Worm (Caenorhabditis elegans) whole organism, L4 larva: Measurements from ENCODE around the gene F19G12.9.
A peak's percentile ranks its signal among the peaks of the same experiment; 100 is the strongest.

Experiments used
- F26F4.8 ChIP-seq: fragments of 200-800 bp; sonication (Bioruptor generic); conservative IDR thresholded peaks from 2 replicates; pipeline ENCODE4 v1.3.6; 2022; ENCODE audit warnings: missing genetic modification characterization, missing compliant biosample characterization
- F49E8.2 ChIP-seq: sonication (generic microtip); optimal IDR thresholded peaks from 2 replicates; lab custom pipeline; 2016; ENCODE audit warnings: missing compliant biosample characterization, mild to moderate bottlenecking, missing genetic modification characterization, borderline replicate concordance
- T26A8.4 ChIP-seq: fragments of 200-800 bp; sonication (Bioruptor generic); IDR thresholded peaks from 2 replicates; pipeline ENCODE4 v1.3.6; 2022; ENCODE audit warnings: missing genetic modification characterization, missing compliant biosample characterization
- Y5F2A.4 ChIP-seq: fragments of 200-800 bp; sonication (Bioruptor generic); optimal IDR thresholded peaks from 2 replicates; lab custom pipeline; 2018; ENCODE audit warnings: mild to moderate bottlenecking, missing genetic modification characterization, missing compliant biosample characterization
- ZK337.2 ChIP-seq: fragments of 200-800 bp; sonication (Bioruptor generic); IDR thresholded peaks from 2 replicates; pipeline ENCODE4 v1.3.6; 2022; ENCODE audit warnings: missing genetic modification reagents, missing genetic modification characterization, missing compliant biosample characterization
- ZK546.5 ChIP-seq, 2 experiments: sonication (generic microtip); optimal IDR thresholded peaks; 2 replicates each; lab custom pipeline; 2017; ENCODE audit warnings: missing biosample characterization in 2 of 2, missing genetic modification characterization in 2 of 2
- ama-1 ChIP-seq: fragments of 150-350 bp; optimal IDR thresholded peaks from 2 replicates; lab custom pipeline; 2014; ENCODE audit warnings: inconsistent platforms, mixed read lengths
- ceh-20 ChIP-seq: fragments of 200-800 bp; sonication (Bioruptor generic); IDR thresholded peaks from 2 replicates; pipeline ENCODE4 v1.3.6; 2022; ENCODE audit warnings: missing genetic modification reagents, missing genetic modification characterization, missing compliant biosample characterization
- ceh-32 ChIP-seq: sonication (generic microtip); optimal IDR thresholded peaks from 2 replicates; lab custom pipeline; 2016; ENCODE audit warnings: mild to moderate bottlenecking, missing genetic modification characterization, missing compliant biosample characterization; ENCODE audit not compliant: poor library complexity
- ceh-44 ChIP-seq: fragments of 200-800 bp; sonication (Bioruptor generic); IDR thresholded peaks from 2 replicates; pipeline ENCODE4 v1.3.6; 2022; ENCODE audit warnings: missing genetic modification reagents, missing genetic modification characterization, missing compliant biosample characterization
- ces-1 ChIP-seq: fragments of 150-350 bp; sonication (generic microtip); optimal IDR thresholded peaks from 4 replicates; lab custom pipeline; 2014; ENCODE audit warnings: missing biosample characterization, missing genetic modification reagents, missing genetic modification characterization
- ctbp-1 ChIP-seq: fragments of 200-800 bp; sonication (Bioruptor generic); IDR thresholded peaks from 2 replicates; pipeline ENCODE4 v1.3.6; 2022; ENCODE audit warnings: missing genetic modification reagents, missing genetic modification characterization, missing compliant biosample characterization
- daf-19 ChIP-seq: fragments of 200-800 bp; sonication (Bioruptor generic); conservative IDR thresholded peaks from 2 replicates; pipeline ENCODE4 v1.3.6; 2022; ENCODE audit warnings: missing genetic modification characterization, missing compliant biosample characterization
- daf-8 ChIP-seq: fragments of 200-800 bp; sonication (Bioruptor generic); IDR thresholded peaks from 2 replicates; pipeline ENCODE4 v1.3.6; 2022; ENCODE audit warnings: missing genetic modification characterization, missing compliant biosample characterization
- dmd-6 ChIP-seq: fragments of 200-800 bp; sonication (Bioruptor generic); IDR thresholded peaks from 2 replicates; pipeline ENCODE4 v1.3.6; 2022; ENCODE audit warnings: missing genetic modification reagents, missing genetic modification characterization, missing compliant biosample characterization
- dpl-1 ChIP-seq: fragments of 150-350 bp; optimal IDR thresholded peaks from 2 replicates; lab custom pipeline; 2014; ENCODE audit warnings: missing biosample characterization, missing genetic modification reagents, missing genetic modification characterization
- fos-1 ChIP-seq: fragments of 150-350 bp; optimal IDR thresholded peaks from 2 replicates; lab custom pipeline; 2014; ENCODE audit warnings: missing biosample characterization, missing genetic modification characterization
- hlh-30 ChIP-seq: sonication (generic microtip); optimal IDR thresholded peaks from 2 replicates; lab custom pipeline; 2017; ENCODE audit warnings: antibody characterized with exemption, mild to moderate bottlenecking, missing genetic modification characterization, missing compliant biosample characterization; ENCODE audit not compliant: insufficient read depth
- jun-1 ChIP-seq: fragments of 150-350 bp; optimal IDR thresholded peaks from 2 replicates; lab custom pipeline; 2014; ENCODE audit warnings: missing biosample characterization, missing genetic modification reagents, missing genetic modification characterization
- lim-7 ChIP-seq: fragments of 200-800 bp; sonication (Bioruptor generic); IDR thresholded peaks from 2 replicates; pipeline ENCODE4 v1.3.6; 2022; ENCODE audit warnings: missing genetic modification characterization, missing compliant biosample characterization
- lin-1 ChIP-seq: fragments of 200-800 bp; sonication (Bioruptor generic); IDR thresholded peaks from 2 replicates; pipeline ENCODE4 v1.3.6; 2022; ENCODE audit warnings: missing genetic modification reagents, missing genetic modification characterization, missing compliant biosample characterization
- lin-38 ChIP-seq: fragments of 200-800 bp; sonication (Bioruptor generic); IDR thresholded peaks from 2 replicates; pipeline ENCODE4 v1.3.6; 2022; ENCODE audit warnings: missing genetic modification reagents, missing genetic modification characterization, missing compliant biosample characterization
- lir-3 ChIP-seq: sonication (generic microtip); optimal IDR thresholded peaks from 2 replicates; lab custom pipeline; 2016; ENCODE audit warnings: mild to moderate bottlenecking, missing genetic modification characterization, missing compliant biosample characterization
- madf-5 ChIP-seq, 2 experiments: fragments of 200-800 bp; sonication (Bioruptor generic); IDR thresholded peaks; 2 replicates each; pipeline ENCODE4 v1.3.6; 2022; ENCODE audit warnings: missing compliant biosample characterization in 2 of 2, missing genetic modification characterization in 2 of 2
- madf-9 ChIP-seq: fragments of 200-800 bp; sonication (Bioruptor generic); conservative IDR thresholded peaks from 2 replicates; pipeline ENCODE4 v1.3.6; 2022; ENCODE audit warnings: missing genetic modification reagents, missing genetic modification characterization, missing compliant biosample characterization
- mdt-29 ChIP-seq: fragments of 200-800 bp; sonication (Bioruptor generic); IDR thresholded peaks from 2 replicates; pipeline ENCODE4 v1.3.6; 2022; ENCODE audit warnings: missing genetic modification reagents, missing genetic modification characterization, missing compliant biosample characterization
- mep-1 ChIP-seq: fragments of 150-350 bp; sonication (generic microtip); optimal IDR thresholded peaks from 3 replicates; lab custom pipeline; 2014; ENCODE audit warnings: missing biosample characterization, missing genetic modification characterization
- nhr-10 ChIP-seq: fragments of 150-350 bp; optimal IDR thresholded peaks from 2 replicates; lab custom pipeline; 2014; ENCODE audit warnings: missing biosample characterization, missing genetic modification characterization
- nhr-11 ChIP-seq: fragments of 150-350 bp; optimal IDR thresholded peaks from 2 replicates; lab custom pipeline; 2014; ENCODE audit warnings: missing biosample characterization, missing genetic modification characterization
- nhr-28 ChIP-seq: fragments of 150-350 bp; optimal IDR thresholded peaks from 2 replicates; lab custom pipeline; 2014; ENCODE audit warnings: missing biosample characterization, missing genetic modification characterization
- nhr-42 ChIP-seq: fragments of 200-800 bp; sonication (Bioruptor generic); IDR thresholded peaks from 2 replicates; pipeline ENCODE4 v1.3.6; 2022; ENCODE audit warnings: missing genetic modification characterization, missing compliant biosample characterization
- nhr-48 ChIP-seq: sonication (generic microtip); optimal IDR thresholded peaks from 2 replicates; lab custom pipeline; 2016; ENCODE audit warnings: mild to moderate bottlenecking, missing genetic modification characterization, missing compliant biosample characterization
- nhr-77 ChIP-seq: fragments of 150-350 bp; optimal IDR thresholded peaks from 2 replicates; lab custom pipeline; 2014; ENCODE audit warnings: missing biosample characterization, missing genetic modification characterization
- pha-4 ChIP-seq, 2 experiments: fragments of 150-350 bp in 1 of 2; fragments of 200-800 bp in 1 of 2; sonication (Bioruptor generic) in 1 of 2; IDR thresholded peaks in 1 of 2; optimal IDR thresholded peaks in 1 of 2; 2 replicates each; pipeline versions ENCODE4 v1.3.6 to Lab custom; 2014 to 2022; ENCODE audit warnings: missing genetic modification characterization in 2 of 2, missing genetic modification reagents in 2 of 2, missing biosample characterization in 1 of 2, missing compliant biosample characterization in 1 of 2
- php-3 ChIP-seq: fragments of 200-800 bp; sonication (Bioruptor generic); IDR thresholded peaks from 2 replicates; pipeline ENCODE4 v1.3.6; 2022; ENCODE audit warnings: missing genetic modification reagents, missing genetic modification characterization, missing compliant biosample characterization
- pqm-1 ChIP-seq: sonication (generic microtip); optimal IDR thresholded peaks from 2 replicates; lab custom pipeline; 2017; ENCODE audit warnings: missing biosample characterization, missing genetic modification characterization
- rbr-2 ChIP-seq: sonication (generic microtip); optimal IDR thresholded peaks from 2 replicates; lab custom pipeline; 2016; ENCODE audit warnings: missing genotype, missing genetic modification characterization, missing compliant biosample characterization
- saeg-2 ChIP-seq: fragments of 200-800 bp; sonication (Bioruptor generic); IDR thresholded peaks from 2 replicates; pipeline ENCODE4 v1.3.6; 2022; ENCODE audit warnings: missing genetic modification reagents, missing genetic modification characterization, missing compliant biosample characterization
- snpc-1.2 ChIP-seq: fragments of 200-800 bp; sonication (Bioruptor generic); IDR thresholded peaks from 2 replicates; pipeline ENCODE4 v1.3.6; 2022; ENCODE audit warnings: missing genetic modification reagents, missing genetic modification characterization, missing compliant biosample characterization
- snpc-4 ChIP-seq: fragments of 150-350 bp; optimal IDR thresholded peaks from 2 replicates; lab custom pipeline; 2014; ENCODE audit warnings: missing biosample characterization, missing genetic modification characterization
- spr-1 ChIP-seq: sonication (generic microtip); optimal IDR thresholded peaks from 2 replicates; lab custom pipeline; 2016; ENCODE audit warnings: mild to moderate bottlenecking, missing genetic modification characterization, missing compliant biosample characterization
- spr-3 ChIP-seq: fragments of 200-800 bp; sonication (Bioruptor generic); optimal IDR thresholded peaks from 2 replicates; lab custom pipeline; 2018; ENCODE audit warnings: mild to moderate bottlenecking, missing genetic modification characterization, missing compliant biosample characterization
- unc-130 ChIP-seq: sonication (generic microtip); optimal IDR thresholded peaks from 2 replicates; lab custom pipeline; 2016; ENCODE audit warnings: missing genetic modification reagents, missing genetic modification characterization, missing compliant biosample characterization
- unc-62 ChIP-seq, 3 experiments: fragments of 150-350 bp in 1 of 3; sonication (generic microtip); optimal IDR thresholded peaks in 2 of 3; peaks in 1 of 3; 1 replicate in 1 of 3; 2 replicates in 2 of 3; lab custom pipeline; 2014 to 2017; ENCODE audit warnings: missing biosample characterization in 3 of 3, missing genetic modification characterization in 3 of 3, missing genetic modification reagents in 3 of 3, missing genotype in 1 of 3
- zfp-2 ChIP-seq: sonication (generic microtip); optimal IDR thresholded peaks from 2 replicates; lab custom pipeline; 2016; ENCODE audit warnings: mild to moderate bottlenecking, missing genetic modification characterization, missing compliant biosample characterization
- zip-11 ChIP-seq: fragments of 200-800 bp; sonication (Bioruptor generic); IDR thresholded peaks from 2 replicates; pipeline ENCODE4 v1.3.6; 2022; ENCODE audit warnings: missing genetic modification characterization, missing compliant biosample characterization
- ztf-11 ChIP-seq: fragments of 150-350 bp; optimal IDR thresholded peaks from 2 replicates; lab custom pipeline; 2014; ENCODE audit warnings: missing biosample characterization, missing genetic modification characterization

F19G12.9 gene

ce11 chrX:1375071-1375470 lies 43.9 kb upstream of the F19G12.9 start (continued):
- TF ChIP-seq lin-1 (peak; percentile 97), daf-8 (GFP tag; lab: Robert Waterston, UW) (peak; percentile 87; the same call in 1 of the 2 replicates), ZK337.2 (GFP tag; lab: Robert Waterston, UW) (0 out of 2 replicates have a peak, but pooled peaks have one; percentile 52), snpc-1.2 (GFP tag; lab: Robert Waterston, UW) (peak; percentile 97), ceh-20 (GFP tag; lab: Robert Waterston, UW) (0 out of 2 replicates have a peak, but pooled peaks have one; percentile 39), lim-7 (GFP tag; lab: Robert Waterston, UW) (peak; percentile 79), saeg-2 (GFP tag; lab: Robert Waterston, UW) (peak; percentile 51; the same call in 1 of the 2 replicates), T26A8.4 (peak; percentile 36; the same call in 1 of the 2 replicates), php-3 (GFP tag; lab: Robert Waterston, UW) (peak; percentile 47; the same call in 1 of the 2 replicates), F26F4.8 (peak; percentile 82), ceh-44 (GFP tag; lab: Robert Waterston, UW) (peak; percentile 97), dmd-6 (peak; percentile 62), mdt-29 (GFP tag; lab: Robert Waterston, UW) (peak; percentile 99), madf-9 (GFP tag; lab: Robert Waterston, UW) (peak; percentile 87), lin-38 (peak; percentile 72)

ce11 chrX:1379391-1379790 lies 39.6 kb upstream of the F19G12.9 start:
- peak; percentile 90 for TF ChIP-seq nhr-42
- no peak for TF ChIP-seq ces-1 (GFP tag; lab: Kevin White, UChicago)
- no peak for TF ChIP-seq saeg-2 (GFP tag; lab: Robert Waterston, UW)
- TF ChIP-seq nhr-77 (tag; lab: Kevin White, UChicago), result peak; percentile 30
- TF ChIP-seq mep-1, result peak; percentile 82
- TF ChIP-seq madf-9 (GFP tag; lab: Robert Waterston, UW), result peak; percentile 73; the same call in 1 of the 2 replicates
- peak; percentile 34 for TF ChIP-seq jun-1 (tag; lab: Kevin White, UChicago)
- TF ChIP-seq unc-130 (GFP tag; lab: Kevin White, UChicago), result peak; percentile 6
- peak; percentile 2 for TF ChIP-seq snpc-4
- no peak for TF ChIP-seq daf-19
- TF ChIP-seq nhr-11 (tag; lab: Kevin White, UChicago), result peak; percentile 35
- peak; percentile 56 for TF ChIP-seq lir-3
- peak; percentile 67 for TF ChIP-seq nhr-48 (tag; lab: Kevin White, UChicago)
- TF ChIP-seq rbr-2 (tag; lab: Kevin White, UChicago), result peak; percentile 80
- TF ChIP-seq madf-5 (GFP tag; IDR thresholded peaks at IDR 0.05; lab: Robert Waterston, UW), result 0 out of 4 replicates have a peak, but pooled peaks have one; percentile 58 to 59
- TF ChIP-seq fos-1 (tag; lab: Kevin White, UChicago), result no peak
- peak in 1 of 2 experiments; percentile 47 for TF ChIP-seq unc-62 (GFP tag; optimal IDR thresholded peaks at IDR 0.05 in 1 of 2; lab: Kevin White, UChicago)
- no peak for TF ChIP-seq unc-62 (tag; optimal IDR thresholded peaks at IDR 0.05; lab: Kevin White, UChicago)
- TF ChIP-seq ZK546.5 (tag; optimal IDR thresholded peaks at IDR 0.05; lab: Kevin White, UChicago), result no peak
- TF ChIP-seq zip-11 (GFP tag; lab: Robert Waterston, UW), result 0 out of 2 replicates have a peak, but pooled peaks have one; percentile 43
- peak; percentile 80 for TF ChIP-seq spr-3 (GFP tag; lab: Kevin White, UChicago)
- TF ChIP-seq nhr-10 (tag; lab: Kevin White, UChicago), result no peak
- TF ChIP-seq php-3 (GFP tag; lab: Robert Waterston, UW), result peak; percentile 71
- TF ChIP-seq snpc-1.2 (GFP tag; lab: Robert Waterston, UW), result peak; percentile 74
- no peak for TF ChIP-seq nhr-28
- no peak for TF ChIP-seq ztf-11 (tag; lab: Kevin White, UChicago)
- TF ChIP-seq pqm-1 (tag; lab: Kevin White, UChicago), result no peak
- peak; percentile 75; the same call in 1 of the 2 replicates for TF ChIP-seq F26F4.8
- TF ChIP-seq zfp-2 (tag; lab: Kevin White, UChicago), result peak; percentile 33
- TF ChIP-seq Y5F2A.4 (GFP tag; lab: Kevin White, UChicago), result peak; percentile 74
- TF ChIP-seq hlh-30 (tag; lab: Kevin White, UChicago), result peak; percentile 55
- peak; percentile 20 for TF ChIP-seq ceh-32 (tag; lab: Kevin White, UChicago)
- TF ChIP-seq ctbp-1 (GFP tag; lab: Robert Waterston, UW), result peak; percentile 78
- peak; percentile 84 for TF ChIP-seq pha-4 (GFP tag; IDR thresholded peaks at IDR 0.05; lab: Robert Waterston, UW)
- TF ChIP-seq pha-4 (tag; optimal IDR thresholded peaks at IDR 0.05; lab: Kevin White, UChicago), result no peak
- no peak for TF ChIP-seq daf-8 (GFP tag; lab: Robert Waterston, UW)
- peak; percentile 43 for TF ChIP-seq F49E8.2 (tag; lab: Kevin White, UChicago)
- TF ChIP-seq lin-38, result peak; percentile 78
- TF ChIP-seq spr-1 (tag; lab: Kevin White, UChicago), result peak; percentile 53
- peak; percentile 4 for TF ChIP-seq dpl-1
- TF ChIP-seq ama-1, result no peak
